Fruit fly (Drosophila melanogaster): ENCODE data around the gene Cpr62Bb.
A peak's percentile ranks its signal among the peaks of the same experiment; 100 is the strongest.

Gene Cpr62Bb

dm6 chr3L:1794164-1794942 is 40.6 kb downstream of the Cpr62Bb start (continued):
- TF ChIP-seq crc (GFP tag; optimal IDR thresholded peaks at IDR 0.05) (no peak), Elba2 (GFP tag; optimal IDR thresholded peaks at IDR 0.05) (no peak), zf30C (GFP tag; optimal IDR thresholded peaks at IDR 0.05) (no peak), CG17359 (tag; optimal IDR thresholded peaks at IDR 0.05) (peak; percentile 37), Hmr (GFP tag; optimal IDR thresholded peaks at IDR 0.05) (peak; percentile 68), Drgx (GFP tag; IDR thresholded peaks at IDR 0.05) (0 out of 2 replicates have a peak, but pooled peaks have one; percentile 19), Nf-YA (GFP tag; IDR thresholded peaks at IDR 0.05) (no peak), HLHmδ (GFP tag; optimal IDR thresholded peaks at IDR 0.05) (peak; percentile 26), CG13894 (tag; optimal IDR thresholded peaks at IDR 0.05) (peak; percentile 74), CG2875 (GFP tag; optimal IDR thresholded peaks at IDR 0.05) (no peak), MESR4 (GFP tag; optimal IDR thresholded peaks at IDR 0.05) (no peak), Opbp (GFP tag; IDR thresholded peaks at IDR 0.05; ENCODE audit: partially characterized antibody) (no peak), CG5953 (GFP tag; IDR thresholded peaks at IDR 0.05) (no peak), CG10147 (GFP tag; optimal IDR thresholded peaks at IDR 0.05) (no peak), Taf1 (GFP tag; IDR thresholded peaks at IDR 0.05) (no peak), dati (GFP tag; IDR thresholded peaks at IDR 0.05) (no peak), CG8924 (tag; optimal IDR thresholded peaks at IDR 0.05) (peak; percentile 36), D19B (GFP tag; optimal IDR thresholded peaks at IDR 0.05) (no peak), kni (GFP tag; optimal IDR thresholded peaks at IDR 0.05) (peak; percentile 64), E2f1 (GFP tag; IDR thresholded peaks at IDR 0.05) (no peak; the same call in 1 of the 2 replicates), CG9609 (GFP tag; optimal IDR thresholded peaks at IDR 0.05) (no peak), CG3995 (GFP tag; optimal IDR thresholded peaks at IDR 0.05) (no peak), cato (GFP tag; optimal IDR thresholded peaks at IDR 0.05; ENCODE audit: borderline replicate concordance) (no peak), Hr39 (optimal IDR thresholded peaks at IDR 0.05) (no peak), CG4328 (GFP tag; optimal IDR thresholded peaks at IDR 0.05) (peak; percentile 20), D (optimal IDR thresholded peaks at IDR 0.05) (peak; percentile 17), D (GFP tag; optimal IDR thresholded peaks at IDR 0.05) (no peak), bigmax (GFP tag; optimal IDR thresholded peaks at IDR 0.05) (no peak), p53 (GFP tag; optimal IDR thresholded peaks at IDR 0.05) (no peak), Med (GFP tag) (peak; percentile 88), CG6791 (GFP tag; IDR thresholded peaks at IDR 0.05; ENCODE audit: partially characterized antibody) (no peak), jing (GFP tag; optimal IDR thresholded peaks at IDR 0.05) (no peak), gro (GFP tag; optimal IDR thresholded peaks at IDR 0.05) (peak; percentile 40), CG12659 (GFP tag; optimal IDR thresholded peaks at IDR 0.05) (no peak), Neu2 (GFP tag; optimal IDR thresholded peaks at IDR 0.05; ENCODE audit: borderline replicate concordance) (no peak), Dad (GFP tag; optimal IDR thresholded peaks at IDR 0.05) (no peak), Doc2 (GFP tag; IDR thresholded peaks at IDR 0.05) (no peak), pros (GFP tag; optimal IDR thresholded peaks at IDR 0.05) (peak; percentile 67), tgo (GFP tag; IDR thresholded peaks at IDR 0.05) (no peak), CG11560 (tag; IDR thresholded peaks at IDR 0.05) (no peak), CG5245 (GFP tag; optimal IDR thresholded peaks at IDR 0.05) (no peak), prd (optimal IDR thresholded peaks at IDR 0.05) (no peak), prd (GFP tag; IDR thresholded peaks at IDR 0.05) (no peak), Myb (GFP tag; optimal IDR thresholded peaks at IDR 0.05) (no peak), vvl (GFP tag; IDR thresholded peaks at IDR 0.05) (peak; percentile 70), Blimp-1 (GFP tag; optimal IDR thresholded peaks at IDR 0.05) (no peak), MTF-1 (GFP tag; optimal IDR thresholded peaks at IDR 0.05; ENCODE audit: borderline replicate concordance) (peak; percentile 44), CG7786 (GFP tag; optimal IDR thresholded peaks at IDR 0.05) (no peak), CG1647 (GFP tag; optimal IDR thresholded peaks at IDR 0.05) (no peak), repo (GFP tag; optimal IDR thresholded peaks at IDR 0.05) (no peak), sr (GFP tag; IDR thresholded peaks at IDR 0.05) (no peak)
